Fruit fly (Drosophila melanogaster): ENCODE data around the gene CG31233.
A peak's percentile ranks its signal among the peaks of the same experiment; 100 is the strongest.

Gene CG31233

dm6 chr3R:21748954-21749920 is at the start of gene CG31233:
Gene CG31233, plus strand, starts transcription at chr3R:21749853.
- TF ChIP-seq CG17806 (tag; optimal IDR thresholded peaks at IDR 0.05) (no peak), D1 (tag; optimal IDR thresholded peaks at IDR 0.05) (no peak), CG13204 (GFP tag; optimal IDR thresholded peaks at IDR 0.05) (no peak), Pif1B (GFP tag; optimal IDR thresholded peaks at IDR 0.05) (no peak), CG8301 (tag; optimal IDR thresholded peaks at IDR 0.05) (no peak), Snoo (tag; optimal IDR thresholded peaks at IDR 0.05) (no peak), CG34367 (tag; optimal IDR thresholded peaks at IDR 0.05) (no peak), rn (GFP tag; IDR thresholded peaks at IDR 0.05) (no peak), CG8159 (tag; optimal IDR thresholded peaks at IDR 0.05) (no peak), fd96Ca (GFP tag; IDR thresholded peaks at IDR 0.05) (no peak), CG15710 (tag; optimal IDR thresholded peaks at IDR 0.05) (no peak), gl (tag; optimal IDR thresholded peaks at IDR 0.05) (no peak), Ets98B (GFP tag; IDR thresholded peaks at IDR 0.05) (no peak), CG12605 (GFP tag; IDR thresholded peaks at IDR 0.05) (no peak)

dm6 chr3R:21700458-21700857 is 49.2 kb upstream of the CG31233 start:
- TF ChIP-seq Snoo (tag; optimal IDR thresholded peaks at IDR 0.05) (no peak), CG32121 (GFP tag; IDR thresholded peaks at IDR 0.05) (no peak), Pif1A (GFP tag; optimal IDR thresholded peaks at IDR 0.05) (no peak), CG9948 (tag; optimal IDR thresholded peaks at IDR 0.05) (no peak), D1 (tag; optimal IDR thresholded peaks at IDR 0.05) (no peak), Pif1B (GFP tag; optimal IDR thresholded peaks at IDR 0.05) (no peak), EcR (GFP tag; optimal IDR thresholded peaks at IDR 0.05) (no peak), CG10348 (GFP tag; IDR thresholded peaks at IDR 0.05) (no peak), gl (tag; optimal IDR thresholded peaks at IDR 0.05) (no peak)

dm6 chr3R:21701529-21701928 is 48.1 kb upstream of the CG31233 start:
- TF ChIP-seq Snoo (tag; optimal IDR thresholded peaks at IDR 0.05) (no peak), Ets98B (GFP tag; IDR thresholded peaks at IDR 0.05) (no peak), CG10348 (GFP tag; IDR thresholded peaks at IDR 0.05) (no peak), gl (tag; optimal IDR thresholded peaks at IDR 0.05) (no peak), fd96Ca (GFP tag; IDR thresholded peaks at IDR 0.05) (no peak), CG8159 (tag; optimal IDR thresholded peaks at IDR 0.05) (no peak), CG8301 (tag; optimal IDR thresholded peaks at IDR 0.05) (no peak), rn (GFP tag; IDR thresholded peaks at IDR 0.05) (no peak), Pif1B (GFP tag; optimal IDR thresholded peaks at IDR 0.05) (no peak), CG13204 (GFP tag; optimal IDR thresholded peaks at IDR 0.05) (no peak), CG12605 (GFP tag; IDR thresholded peaks at IDR 0.05) (no peak), CG9948 (tag; optimal IDR thresholded peaks at IDR 0.05) (no peak), CG32121 (GFP tag; IDR thresholded peaks at IDR 0.05) (no peak), CG15710 (tag; optimal IDR thresholded peaks at IDR 0.05) (no peak), CG14655 (GFP tag; optimal IDR thresholded peaks at IDR 0.05) (no peak), Pif1A (GFP tag; optimal IDR thresholded peaks at IDR 0.05) (no peak), D1 (tag; optimal IDR thresholded peaks at IDR 0.05) (no peak), EcR (GFP tag; optimal IDR thresholded peaks at IDR 0.05) (no peak), CG4496 (GFP tag; IDR thresholded peaks at IDR 0.05) (no peak), CG34367 (tag; optimal IDR thresholded peaks at IDR 0.05) (no peak)

dm6 chr3R:21703346-21703745 is 46.3 kb upstream of the CG31233 start:
- TF ChIP-seq Pif1A (GFP tag; optimal IDR thresholded peaks at IDR 0.05): peak; percentile 46
- no peak for TF ChIP-seq CG9948 (tag; optimal IDR thresholded peaks at IDR 0.05)
- no peak for TF ChIP-seq CG15710 (tag; optimal IDR thresholded peaks at IDR 0.05)
- peak; percentile 22 for TF ChIP-seq Pif1B (GFP tag; optimal IDR thresholded peaks at IDR 0.05)
- TF ChIP-seq CG32121 (GFP tag; IDR thresholded peaks at IDR 0.05): peak; percentile 77
- TF ChIP-seq CG14655 (GFP tag; optimal IDR thresholded peaks at IDR 0.05): peak; percentile 59
- TF ChIP-seq CG17806 (tag; optimal IDR thresholded peaks at IDR 0.05): no peak
- peak; percentile 45; the same call in 1 of the 2 replicates for TF ChIP-seq rn (GFP tag; IDR thresholded peaks at IDR 0.05)
- TF ChIP-seq Ets98B (GFP tag; IDR thresholded peaks at IDR 0.05): peak; percentile 76
- 0 out of 2 replicates have a peak, but pooled peaks have one; percentile 11 for TF ChIP-seq CG10348 (GFP tag; IDR thresholded peaks at IDR 0.05)
- TF ChIP-seq CG34367 (tag; optimal IDR thresholded peaks at IDR 0.05): no peak
- peak; percentile 14 for TF ChIP-seq Snoo (tag; optimal IDR thresholded peaks at IDR 0.05)
- no peak for TF ChIP-seq D1 (tag; optimal IDR thresholded peaks at IDR 0.05)
- no peak for TF ChIP-seq CG13204 (GFP tag; optimal IDR thresholded peaks at IDR 0.05)
- TF ChIP-seq fd96Ca (GFP tag; IDR thresholded peaks at IDR 0.05): no peak
- peak; percentile 65 for TF ChIP-seq CG8301 (tag; optimal IDR thresholded peaks at IDR 0.05)
- no peak for TF ChIP-seq CG8159 (tag; optimal IDR thresholded peaks at IDR 0.05)
- no peak for TF ChIP-seq gl (tag; optimal IDR thresholded peaks at IDR 0.05)
- peak; percentile 69; the same call in 2 of the 3 replicates for TF ChIP-seq CG4496 (GFP tag; IDR thresholded peaks at IDR 0.05)

- TF ChIP-seq CG13204 (GFP tag; optimal IDR thresholded peaks at IDR 0.05) (no peak), CG8301 (tag; optimal IDR thresholded peaks at IDR 0.05) (no peak), Pif1B (GFP tag; optimal IDR thresholded peaks at IDR 0.05) (peak; percentile 49), gl (tag; optimal IDR thresholded peaks at IDR 0.05) (no peak), CG12605 (GFP tag; IDR thresholded peaks at IDR 0.05) (peak; percentile 60; the same call in 1 of the 2 replicates), CG34367 (tag; optimal IDR thresholded peaks at IDR 0.05) (no peak), Ets98B (GFP tag; IDR thresholded peaks at IDR 0.05) (peak; percentile 58), CG32121 (GFP tag; IDR thresholded peaks at IDR 0.05) (0 out of 2 replicates have a peak, but pooled peaks have one; percentile 17), CG4496 (GFP tag; IDR thresholded peaks at IDR 0.05) (peak; percentile 65; the same call in 1 of the 3 replicates), CG14655 (GFP tag; optimal IDR thresholded peaks at IDR 0.05) (peak; percentile 14), EcR (GFP tag; optimal IDR thresholded peaks at IDR 0.05) (no peak), CG17806 (tag; optimal IDR thresholded peaks at IDR 0.05) (no peak), Pif1A (GFP tag; optimal IDR thresholded peaks at IDR 0.05) (peak; percentile 64), CG10348 (GFP tag; IDR thresholded peaks at IDR 0.05) (no peak), CG15710 (tag; optimal IDR thresholded peaks at IDR 0.05) (no peak), Snoo (tag; optimal IDR thresholded peaks at IDR 0.05) (peak; percentile 67)
Measured at dm6 chr3R:21704439-21704838, 45.2 kb upstream of the CG31233 start.
